Worm (Caenorhabditis elegans): ENCODE results near the gene F38E9.1.
A peak's percentile ranks its signal among the peaks of the same experiment; 100 is the strongest.

DNA sequence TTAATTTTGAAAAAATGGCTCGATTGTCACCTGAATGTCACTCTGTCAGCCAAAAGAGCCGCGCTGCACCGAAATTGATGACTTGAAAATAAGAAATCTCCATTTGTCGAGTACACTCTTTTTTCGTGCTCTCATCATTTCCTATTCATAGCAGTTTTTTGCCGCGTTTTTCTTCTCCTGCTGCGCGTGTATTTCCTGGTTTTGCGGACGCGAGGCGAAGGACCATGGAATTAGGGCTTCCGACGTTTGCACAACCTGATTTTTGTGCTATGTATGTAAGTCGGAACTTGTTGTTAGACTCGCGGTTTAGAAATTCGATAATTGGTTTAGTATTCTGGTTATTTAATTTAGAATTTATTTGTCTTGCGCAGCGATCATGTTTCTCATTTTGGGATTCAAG is 9.4 kb downstream of the F38E9.1 start:
- TF ChIP-seq aly-2 (tag; optimal IDR thresholded peaks at IDR 0.05) (no peak), fkh-10 (GFP tag; optimal IDR thresholded peaks at IDR 0.05) (peak; percentile 51)
